Worm (Caenorhabditis elegans): ENCODE measurements around the gene F58E6.4.

- TF ChIP-seq pha-4 (tag; optimal IDR thresholded peaks at IDR 0.05) (no peak), lin-39 (tag; optimal IDR thresholded peaks at IDR 0.05) (no peak), elt-1 (tag; optimal IDR thresholded peaks at IDR 0.05) (no peak), mdl-1 (tag; optimal IDR thresholded peaks at IDR 0.05) (no peak), R02D3.7 (tag; optimal IDR thresholded peaks at IDR 0.05) (no peak)
These were observed 35.3 kb downstream of the F58E6.4 start, which contains the start of gene F40F9.3 for ce11 chrV:9714909-9715308.

All from whole organism, L3 larva.